Fruit fly (Drosophila melanogaster) whole organism, embryonic: ENCODE data around the gene CG32055.

Experiments used
- Ada2b ChIP-seq: fragments of 200-800 bp; sonication (Bioruptor generic); IDR thresholded peaks from 2 replicates; pipeline ENCODE4 v1.3.6; 2022; ENCODE audit warnings: missing biosample characterization, missing genetic modification characterization
- Bdp1 ChIP-seq: fragments of 200-800 bp; sonication (Bioruptor generic); optimal IDR thresholded peaks from 3 replicates; lab custom pipeline; 2016; ENCODE audit warnings: missing biosample characterization, missing genetic modification characterization
- BtbVII ChIP-seq: fragments of 200-800 bp; sonication (Bioruptor generic); optimal IDR thresholded peaks from 3 replicates; lab custom pipeline; 2017; ENCODE audit warnings: missing biosample characterization, mild to moderate bottlenecking, missing genetic modification characterization
- Bteb2 ChIP-seq: fragments of 200-800 bp; sonication (Bioruptor generic); optimal IDR thresholded peaks from 2 replicates; lab custom pipeline; 2016; ENCODE audit warnings: missing biosample characterization, missing genetic modification characterization
- CG11723 ChIP-seq: fragments of 200-800 bp; sonication (Bioruptor generic); optimal IDR thresholded peaks from 2 replicates; lab custom pipeline; 2017; ENCODE audit warnings: missing biosample characterization, mild to moderate bottlenecking, missing genetic modification characterization
- CG12299 ChIP-seq: fragments of 200-800 bp; sonication (Bioruptor generic); optimal IDR thresholded peaks from 2 replicates; lab custom pipeline; 2018; ENCODE audit warnings: missing biosample characterization, mild to moderate bottlenecking, missing genetic modification characterization
- CG13287 ChIP-seq: fragments of 200-800 bp; sonication (Bioruptor generic); IDR thresholded peaks from 2 replicates; pipeline ENCODE4 v1.3.6; 2022; ENCODE audit warnings: missing biosample characterization, missing genetic modification characterization; ENCODE audit not compliant: partially characterized antibody
- CG13775 ChIP-seq: fragments of 200-800 bp; sonication (Bioruptor generic); optimal IDR thresholded peaks from 3 replicates; lab custom pipeline; 2017; ENCODE audit warnings: missing biosample characterization, mild to moderate bottlenecking, missing genetic modification characterization
- CG14965 ChIP-seq: fragments of 200-800 bp; sonication (Bioruptor generic); optimal IDR thresholded peaks from 2 replicates; lab custom pipeline; 2016; ENCODE audit warnings: missing biosample characterization, missing genetic modification characterization, borderline replicate concordance
- CG15011 ChIP-seq: fragments of 200-800 bp; sonication (Bioruptor generic); optimal IDR thresholded peaks from 3 replicates; lab custom pipeline; 2018; ENCODE audit warnings: missing biosample characterization, mild to moderate bottlenecking, missing genetic modification characterization
- CG17359 ChIP-seq: fragments of 200-800 bp; sonication (Bioruptor generic); optimal IDR thresholded peaks from 3 replicates; lab custom pipeline; 2018; ENCODE audit warnings: missing biosample characterization, mild to moderate bottlenecking, missing genetic modification characterization, moderate library complexity
- CG18599 ChIP-seq: fragments of 200-800 bp; sonication (Bioruptor generic); optimal IDR thresholded peaks from 3 replicates; lab custom pipeline; 2017; ENCODE audit warnings: missing biosample characterization, missing genetic modification characterization, mild to moderate bottlenecking, moderate library complexity, missing genetic modification reagents
- CG2712 ChIP-seq: fragments of 200-800 bp; optimal IDR thresholded peaks from 3 replicates; lab custom pipeline; 2019; ENCODE audit warnings: missing biosample characterization, mild to moderate bottlenecking, missing genetic modification characterization, moderate library complexity
- CG30020 ChIP-seq: fragments of 200-800 bp; optimal IDR thresholded peaks from 2 replicates; lab custom pipeline; 2019; ENCODE audit warnings: missing biosample characterization, mild to moderate bottlenecking, missing genetic modification characterization, moderate library complexity
- CG31224 ChIP-seq: fragments of 200-800 bp; sonication (Bioruptor generic); IDR thresholded peaks from 2 replicates; pipeline ENCODE4 v1.3.6; 2022; ENCODE audit warnings: missing biosample characterization, missing genetic modification characterization
- CG32767 ChIP-seq: fragments of 200-800 bp; sonication (Bioruptor generic); IDR thresholded peaks from 2 replicates; pipeline ENCODE4 v1.3.6; 2022; ENCODE audit warnings: missing biosample characterization, missing genetic modification characterization
- CG4360 ChIP-seq: fragments of 200-800 bp; sonication (Bioruptor generic); IDR thresholded peaks from 2 replicates; pipeline ENCODE4 v1.3.6; 2022; ENCODE audit warnings: missing biosample characterization, missing genetic modification characterization
- CG4424 ChIP-seq: fragments of 200-800 bp; sonication (Bioruptor generic); optimal IDR thresholded peaks from 3 replicates; lab custom pipeline; 2016; ENCODE audit warnings: missing biosample characterization, missing genetic modification characterization
- CG7786 ChIP-seq: fragments of 200-800 bp; sonication (Bioruptor generic); optimal IDR thresholded peaks from 2 replicates; lab custom pipeline; 2016; ENCODE audit warnings: missing biosample characterization, missing genetic modification characterization
- CG8359 ChIP-seq: fragments of 200-800 bp; sonication (Bioruptor generic); optimal IDR thresholded peaks from 2 replicates; lab custom pipeline; 2017; ENCODE audit warnings: missing biosample characterization, mild to moderate bottlenecking, missing genetic modification characterization, borderline replicate concordance
- CG9727 ChIP-seq: fragments of 200-800 bp; sonication (Bioruptor generic); optimal IDR thresholded peaks from 3 replicates; lab custom pipeline; 2017; ENCODE audit warnings: missing biosample characterization, mild to moderate bottlenecking, missing genetic modification characterization
- CG9797 ChIP-seq: fragments of 200-800 bp; sonication (Bioruptor generic); optimal IDR thresholded peaks from 3 replicates; lab custom pipeline; 2018; ENCODE audit warnings: missing biosample characterization, mild to moderate bottlenecking, missing genetic modification characterization
- CrebB ChIP-seq: fragments of 200-800 bp; sonication (Bioruptor generic); optimal IDR thresholded peaks from 3 replicates; lab custom pipeline; 2018; ENCODE audit warnings: missing biosample characterization, mild to moderate bottlenecking, missing genetic modification characterization
- Fer1 ChIP-seq: fragments of 200-800 bp; sonication (Bioruptor generic); optimal IDR thresholded peaks from 2 replicates; lab custom pipeline; 2017; ENCODE audit warnings: missing biosample characterization, mild to moderate bottlenecking, missing genetic modification characterization
- Gsc ChIP-seq: fragments of 200-800 bp; sonication (Bioruptor generic); IDR thresholded peaks from 2 replicates; pipeline ENCODE4 v1.3.6; 2022; ENCODE audit warnings: missing biosample characterization, missing genetic modification characterization
- Jarid2 ChIP-seq: fragments of 200-800 bp; sonication (Bioruptor generic); optimal IDR thresholded peaks from 3 replicates; lab custom pipeline; 2017; ENCODE audit warnings: mild to moderate bottlenecking, missing biosample characterization, missing genetic modification reagents, missing genetic modification characterization
- MBD-R2 ChIP-seq: fragments of 200-800 bp; sonication (Bioruptor generic); IDR thresholded peaks from 2 replicates; pipeline ENCODE4 v1.3.6; 2022; ENCODE audit warnings: missing biosample characterization, missing genetic modification characterization
- MTF-1 ChIP-seq: fragments of 200-800 bp; sonication (Bioruptor generic); optimal IDR thresholded peaks from 2 replicates; lab custom pipeline; 2018; ENCODE audit warnings: missing biosample characterization, mild to moderate bottlenecking, missing genetic modification characterization, borderline replicate concordance
- Med ChIP-seq: fragments of 200-800 bp; sonication (Bioruptor generic); peaks from one replicate; lab custom pipeline; 2016; ENCODE audit warnings: missing biosample characterization, missing genetic modification characterization, mild to moderate bottlenecking, inconsistent platforms, moderate library complexity
- NFAT ChIP-seq: fragments of 200-800 bp; sonication (Bioruptor generic); IDR thresholded peaks from 2 replicates; pipeline ENCODE4 v1.3.6; 2022; ENCODE audit warnings: missing biosample characterization, missing genetic modification characterization
- PHDP ChIP-seq: fragments of 200-800 bp; sonication (Bioruptor generic); optimal IDR thresholded peaks from 3 replicates; lab custom pipeline; 2018; ENCODE audit warnings: missing biosample characterization, mild to moderate bottlenecking, missing genetic modification characterization, moderate library complexity
- Usf ChIP-seq: fragments of 200-800 bp; sonication (Bioruptor generic); optimal IDR thresholded peaks from 2 replicates; lab custom pipeline; 2017; ENCODE audit warnings: missing genotype, missing biosample characterization, missing genetic modification characterization
- cg ChIP-seq: fragments of 200-800 bp; sonication (Bioruptor generic); optimal IDR thresholded peaks from 3 replicates; lab custom pipeline; 2019; ENCODE audit warnings: missing biosample characterization, mild to moderate bottlenecking, missing genetic modification characterization, moderate library complexity
- crp ChIP-seq, 2 experiments: fragments of 200-800 bp; sonication (Bioruptor generic); optimal IDR thresholded peaks; 2 replicates in 1 of 2; 3 replicates in 1 of 2; lab custom pipeline; 2017; ENCODE audit warnings: missing biosample characterization in 2 of 2, missing genetic modification characterization in 2 of 2, mild to moderate bottlenecking in 1 of 2, moderate library complexity in 1 of 2
- cwo ChIP-seq: fragments of 200-800 bp; sonication (Bioruptor generic); optimal IDR thresholded peaks from 3 replicates; lab custom pipeline; 2017; ENCODE audit warnings: missing biosample characterization, missing genetic modification characterization, mild to moderate bottlenecking, moderate library complexity, missing genetic modification reagents
- en ChIP-seq: fragments of 200-800 bp; sonication (Bioruptor generic); optimal IDR thresholded peaks from 2 replicates; lab custom pipeline; 2016; ENCODE audit warnings: missing biosample characterization, missing genetic modification characterization
- esg ChIP-seq: fragments of 200-800 bp; sonication (Bioruptor generic); conservative IDR thresholded peaks from 2 replicates; pipeline ENCODE4 v1.3.6; 2022; ENCODE audit warnings: missing biosample characterization, missing genetic modification characterization
- fd3F ChIP-seq: fragments of 200-800 bp; sonication (Bioruptor generic); optimal IDR thresholded peaks from 2 replicates; lab custom pipeline; 2018; ENCODE audit warnings: missing biosample characterization, mild to moderate bottlenecking, missing genetic modification characterization, moderate library complexity
- hb ChIP-seq: fragments of 200-800 bp; sonication (Bioruptor generic); IDR thresholded peaks from 3 replicates; pipeline ENCODE4 v1.3.6; 2022; ENCODE audit warnings: missing biosample characterization, missing genetic modification characterization; ENCODE audit not compliant: partially characterized antibody
- hkb ChIP-seq, 2 experiments: fragments of 200-800 bp in 1 of 2; fragments of >200 bp in 1 of 2; sonication (Bioruptor generic) in 1 of 2; IDR thresholded peaks in 1 of 2; optimal IDR thresholded peaks in 1 of 2; 2 replicates each; pipeline versions ENCODE4 v1.3.6 to Lab custom; 2017 to 2022; ENCODE audit warnings: missing biosample characterization in 1 of 2, missing genetic modification characterization in 1 of 2
- knrl ChIP-seq: fragments of 200-800 bp; sonication (Bioruptor generic); IDR thresholded peaks from 3 replicates; pipeline ENCODE4 v1.3.6; 2022; ENCODE audit warnings: missing biosample characterization, missing genetic modification characterization; ENCODE audit not compliant: partially characterized antibody
- lola ChIP-seq, 3 experiments: fragments of >200 bp in 2 of 3; fragments of 200-800 bp in 1 of 3; sonication (Bioruptor generic) in 1 of 3; optimal IDR thresholded peaks; 2 replicates each; lab custom pipeline; 2017 to 2019; ENCODE audit warnings: missing biosample characterization in 3 of 3, missing genetic modification characterization in 3 of 3, mild to moderate bottlenecking in 1 of 3, moderate library complexity in 1 of 3
- mirr ChIP-seq: fragments of 200-800 bp; sonication (Bioruptor generic); optimal IDR thresholded peaks from 3 replicates; lab custom pipeline; 2018; ENCODE audit warnings: missing biosample characterization, mild to moderate bottlenecking, missing genetic modification characterization
- pum ChIP-seq: fragments of 200-800 bp; sonication (Bioruptor generic); optimal IDR thresholded peaks from 2 replicates; lab custom pipeline; 2016; ENCODE audit warnings: missing biosample characterization, missing genetic modification characterization
- repo ChIP-seq: fragments of 200-800 bp; sonication (Bioruptor generic); optimal IDR thresholded peaks from 2 replicates; lab custom pipeline; 2016; ENCODE audit warnings: missing biosample characterization, missing genetic modification characterization
- row ChIP-seq: fragments of 200-800 bp; sonication (Bioruptor generic); IDR thresholded peaks from 3 replicates; pipeline ENCODE4 v1.3.6; 2022; ENCODE audit warnings: missing biosample characterization, missing genetic modification characterization
- tio ChIP-seq: fragments of 200-800 bp; sonication (Bioruptor generic); optimal IDR thresholded peaks from 2 replicates; lab custom pipeline; 2017; ENCODE audit warnings: missing biosample characterization, missing genetic modification characterization, inconsistent platforms

Gene CG32055

dm6 chr3L:10206226-10206968 lies 13.6 kb downstream of the CG32055 start (continued):
- no peak for TF ChIP-seq crp (GFP tag; optimal IDR thresholded peaks at IDR 0.05; lab: Kevin White, UChicago)
- TF ChIP-seq CG11723: peak; percentile 29
- no peak for TF ChIP-seq CG13287 (GFP tag; lab: Robert Waterston, UW)
- peak; percentile 23 for TF ChIP-seq cwo
- TF ChIP-seq CG32767 (GFP tag; lab: Robert Waterston, UW): 0 out of 2 replicates have a peak, but pooled peaks have one; percentile 26
- no peak for TF ChIP-seq Jarid2
- TF ChIP-seq CG30020 (tag; lab: Kevin White, UChicago): no peak
- peak; percentile 9 for TF ChIP-seq CG8359 (GFP tag; lab: Kevin White, UChicago)
- TF ChIP-seq Gsc (GFP tag; lab: Robert Waterston, UW): no peak
- TF ChIP-seq tio: peak; percentile 27
- peak; percentile 39; the same call in 1 of the 2 replicates for TF ChIP-seq esg (GFP tag; lab: Robert Waterston, UW)
- peak; percentile 84 for TF ChIP-seq CG2712 (tag; lab: Kevin White, UChicago)
- no peak for TF ChIP-seq fd3F
- TF ChIP-seq row (GFP tag; lab: Robert Waterston, UW): peak; percentile 54
- no peak for TF ChIP-seq CG31224 (GFP tag; lab: Robert Waterston, UW)
- TF ChIP-seq CrebB (tag; lab: Kevin White, UChicago): no peak
- no peak for TF ChIP-seq CG13775 (GFP tag; lab: Kevin White, UChicago)
- TF ChIP-seq Bdp1 (GFP tag; lab: Kevin White, UChicago): no peak
- peak; percentile 35 for TF ChIP-seq PHDP (tag; lab: Kevin White, UChicago)
- TF ChIP-seq Bteb2 (GFP tag; lab: Kevin White, UChicago): no peak
- no peak for TF ChIP-seq knrl (GFP tag; lab: Robert Waterston, UW)
- no peak for TF ChIP-seq CG9797 (GFP tag; lab: Kevin White, UChicago)
- peak; percentile 19; the same call in 1 of the 2 replicates for TF ChIP-seq Ada2b (GFP tag; lab: Robert Waterston, UW)
- TF ChIP-seq BtbVII: peak; percentile 10
- peak; percentile 24 for TF ChIP-seq cg
- no peak for TF ChIP-seq CG7786 (GFP tag; lab: Kevin White, UChicago)
- peak in 1 of 3 experiments; percentile 19 for TF ChIP-seq lola (GFP tag; optimal IDR thresholded peaks at IDR 0.05; lab: Kevin White, UChicago)
- TF ChIP-seq hb (GFP tag; lab: Robert Waterston, UW): no peak
- TF ChIP-seq mirr (GFP tag; lab: Kevin White, UChicago): no peak
- peak; percentile 70 for TF ChIP-seq CG18599 (GFP tag; lab: Kevin White, UChicago)
- TF ChIP-seq CG4360 (GFP tag; lab: Robert Waterston, UW): no peak
- peak; percentile 50 for TF ChIP-seq Med (GFP tag; lab: Kevin White, UChicago)
- TF ChIP-seq CG4424 (GFP tag; lab: Kevin White, UChicago): peak; percentile 68
- TF ChIP-seq CG12299 (tag; lab: Kevin White, UChicago): peak; percentile 6
- peak; percentile 24 for TF ChIP-seq Fer1 (GFP tag; lab: Kevin White, UChicago)
- TF ChIP-seq CG15011 (GFP tag; lab: Kevin White, UChicago): no peak
- TF ChIP-seq repo (GFP tag; lab: Kevin White, UChicago): no peak
- TF ChIP-seq CG17359 (tag; lab: Kevin White, UChicago): peak; percentile 83
- TF ChIP-seq Usf: no peak
- no peak for TF ChIP-seq en (GFP tag; lab: Kevin White, UChicago)
- no peak for TF ChIP-seq CG14965 (GFP tag; lab: Kevin White, UChicago)
- TF ChIP-seq pum (GFP tag; lab: Kevin White, UChicago): peak; percentile 7
- no peak for TF ChIP-seq MBD-R2 (GFP tag; lab: Robert Waterston, UW)
- no peak for TF ChIP-seq MTF-1 (GFP tag; lab: Kevin White, UChicago)
- TF ChIP-seq CG9727: peak; percentile 9
- no peak for TF ChIP-seq NFAT (GFP tag; lab: Robert Waterston, UW)
- no peak for TF ChIP-seq hkb (optimal IDR thresholded peaks at IDR 0.05; lab: Kevin White, UChicago)
- peak; percentile 40; the same call in 1 of the 2 replicates for TF ChIP-seq hkb (GFP tag; IDR thresholded peaks at IDR 0.05; lab: Robert Waterston, UW)
